Fruit fly (Drosophila melanogaster): Measurements from ENCODE around the gene Smug.
A peak's percentile ranks its signal among the peaks of the same experiment; 100 is the strongest.

Smug gene

dm6 chr3R:17150287-17150686 is at the start of gene Smug:
TSS of gene Smug (plus strand) at chr3R:17150587.
- TF ChIP-seq CTCF (optimal IDR thresholded peaks at IDR 0.05) (no peak), CG8478 (optimal IDR thresholded peaks at IDR 0.05) (no peak)

- peak; percentile 63 to 86 for TF ChIP-seq CTCF (optimal IDR thresholded peaks at IDR 0.05)
- no peak for TF ChIP-seq CG8478 (optimal IDR thresholded peaks at IDR 0.05)
Observed at dm6 chr3R:17108881-17109280, 41.5 kb upstream of the Smug start.

DNA sequence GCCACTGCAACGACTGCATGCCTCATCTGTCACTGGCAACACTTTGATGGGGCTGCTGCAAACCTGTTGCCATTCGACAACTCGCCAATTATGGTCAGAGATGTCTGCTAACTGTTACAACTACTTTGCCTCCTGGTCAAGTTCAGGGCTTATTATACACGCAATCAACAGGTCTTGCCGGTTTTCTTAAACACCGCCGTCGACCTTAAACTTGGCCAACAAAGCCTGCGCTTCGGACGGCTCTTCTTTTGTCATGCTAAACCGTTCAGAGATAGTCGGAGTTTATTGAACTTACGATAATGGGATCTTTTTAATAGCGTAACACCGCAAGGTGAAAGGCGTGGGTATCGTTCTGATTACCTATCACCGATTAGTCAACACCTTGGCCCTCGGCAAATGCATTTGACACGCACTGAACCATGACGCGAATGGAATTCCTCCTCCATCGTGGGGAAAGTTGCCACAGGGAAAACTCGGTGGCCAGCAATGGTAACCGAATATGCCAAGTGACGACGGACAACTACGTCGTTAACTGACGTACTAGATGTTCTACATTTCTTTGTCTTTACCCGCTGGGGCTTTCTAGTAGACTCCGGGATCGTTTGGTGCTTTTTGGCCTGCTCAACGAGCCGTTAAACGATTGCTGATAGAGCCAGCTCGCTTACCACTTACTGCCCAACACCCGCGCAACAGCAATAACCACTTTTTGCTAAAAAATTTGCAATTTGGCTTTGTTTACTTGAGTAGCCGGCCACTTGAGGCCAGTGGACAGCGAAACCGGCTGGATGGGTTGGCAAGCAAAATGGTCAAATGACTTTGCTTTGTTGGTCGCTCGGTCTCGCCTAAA is 39.3 kb upstream of the Smug start:
- no peak for TF ChIP-seq CG8478 (optimal IDR thresholded peaks at IDR 0.05)
- TF ChIP-seq CTCF (optimal IDR thresholded peaks at IDR 0.05): no peak

DNA sequence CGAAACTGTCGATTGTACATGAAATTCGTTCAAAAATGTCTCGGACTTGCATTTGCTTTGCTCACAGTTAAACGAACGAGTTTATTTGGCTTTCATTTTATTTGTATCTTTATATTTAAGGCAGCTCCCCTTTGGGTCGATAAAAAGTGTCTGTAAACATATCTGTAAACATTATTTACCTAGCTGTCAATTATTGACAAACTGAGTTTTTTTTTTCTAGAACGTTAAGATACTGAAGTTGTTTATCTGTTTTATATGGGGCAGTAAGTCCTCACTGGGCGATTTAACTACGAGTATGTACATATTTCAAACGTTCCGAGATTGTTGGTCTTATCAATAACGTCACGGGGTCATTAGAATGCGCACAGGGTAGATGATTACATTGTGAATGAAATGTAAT is 34.7 kb upstream of the Smug start:
- TF ChIP-seq CG8478 (optimal IDR thresholded peaks at IDR 0.05) (no peak), CTCF (optimal IDR thresholded peaks at IDR 0.05) (no peak)

- TF ChIP-seq CTCF (optimal IDR thresholded peaks at IDR 0.05) (no peak), CG8478 (optimal IDR thresholded peaks at IDR 0.05) (no peak)
Observed at dm6 chr3R:17116231-17116630, 34.2 kb upstream of the Smug start.

DNA sequence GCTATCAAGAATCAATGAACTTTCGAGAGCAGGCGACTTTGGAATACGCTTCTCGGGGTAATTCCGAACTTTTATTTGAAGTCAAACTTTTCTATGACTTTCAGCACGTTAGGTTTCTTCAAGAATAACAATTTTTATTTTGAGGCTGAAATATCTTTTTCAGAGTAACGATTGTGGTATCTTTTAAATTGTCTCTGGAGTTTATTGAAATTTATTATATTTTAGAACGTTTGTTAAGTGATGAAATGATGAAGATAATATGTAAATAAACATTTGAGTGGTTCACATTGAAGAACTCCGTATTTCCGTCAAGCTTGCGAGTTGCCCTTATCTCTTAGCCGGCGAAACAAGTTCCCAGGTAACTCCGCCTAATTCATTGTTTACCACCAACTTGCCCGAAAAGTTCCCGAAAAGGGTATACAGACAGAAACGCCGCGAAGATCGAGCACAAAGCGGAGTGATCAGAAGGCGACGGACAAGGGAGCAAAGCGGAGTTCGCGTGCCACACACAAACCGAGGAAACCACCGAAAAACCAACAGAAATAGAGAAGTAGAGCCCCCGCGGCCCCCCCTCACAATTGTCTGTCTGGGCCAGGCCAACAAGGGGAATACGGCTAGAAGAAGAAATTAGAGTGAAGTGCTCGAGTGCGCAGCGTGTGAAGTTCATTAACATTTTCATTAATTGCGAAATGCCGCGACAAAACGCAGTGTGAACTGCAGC is 32.6 kb upstream of the Smug start:
- no peak for TF ChIP-seq CTCF (optimal IDR thresholded peaks at IDR 0.05)
- no peak for TF ChIP-seq CG8478 (optimal IDR thresholded peaks at IDR 0.05)

dm6 chr3R:17118917-17119378 is 31.4 kb upstream of the Smug start:
- TF ChIP-seq CG8478 (optimal IDR thresholded peaks at IDR 0.05) (no peak), CTCF (optimal IDR thresholded peaks at IDR 0.05) (no peak)

dm6 chr3R:17120165-17120564 is 30.2 kb upstream of the Smug start, which contains the start of gene CG34278:
TSS of gene CG34278 (plus strand) at chr3R:17120465.
- TF ChIP-seq CG8478 (optimal IDR thresholded peaks at IDR 0.05): no peak

dm6 chr3R:17121277-17121676 is 29.1 kb upstream of the Smug start, which contains the start of gene CG42779:
TSS of gene CG42779 (plus strand) at chr3R:17121577.
- TF ChIP-seq CG8478 (optimal IDR thresholded peaks at IDR 0.05) (no peak), CTCF (optimal IDR thresholded peaks at IDR 0.05) (no peak)

dm6 chr3R:17122796-17123504 is 27.4 kb upstream of the Smug start:
- TF ChIP-seq CG8478 (optimal IDR thresholded peaks at IDR 0.05) (no peak), CTCF (optimal IDR thresholded peaks at IDR 0.05) (no peak)

dm6 chr3R:17124177-17124576 is 26.2 kb upstream of the Smug start, which contains the start of gene CG45079:
TSS of gene CG45079 (plus strand) at chr3R:17124477.
- TF ChIP-seq CG8478 (optimal IDR thresholded peaks at IDR 0.05): no peak

DNA sequence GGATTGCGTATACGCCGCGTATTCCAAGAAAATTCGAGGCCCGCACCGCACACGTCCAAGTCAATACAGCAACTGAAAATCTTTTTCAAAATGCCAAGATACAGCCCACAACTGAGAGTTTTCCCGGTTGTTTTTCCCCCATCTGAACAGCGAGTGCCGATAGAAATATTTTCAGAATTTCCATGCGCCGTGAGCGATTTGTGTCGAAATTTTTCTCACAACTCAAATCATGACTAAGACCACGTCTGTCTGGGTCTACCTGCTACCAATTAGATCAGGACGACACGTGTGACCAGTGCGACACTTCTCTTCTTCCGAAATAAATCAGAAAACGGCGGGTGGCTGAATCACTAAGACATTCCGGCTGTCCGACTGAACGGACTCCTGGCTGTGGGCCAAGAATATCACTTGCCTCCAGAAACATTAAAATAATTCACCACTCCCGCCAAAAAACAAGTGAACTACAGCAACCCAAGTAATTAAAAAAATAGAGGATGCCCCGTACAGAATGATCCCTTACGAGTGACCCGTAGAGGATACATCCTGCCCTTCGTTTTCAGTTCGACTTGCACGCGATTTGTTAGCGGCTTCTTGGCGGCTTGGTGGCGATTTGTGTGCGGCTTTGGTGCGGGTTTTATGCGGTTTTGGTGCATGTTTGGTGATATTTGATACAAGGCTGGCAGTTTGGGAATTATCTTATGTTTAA is 24.9 kb upstream of the Smug start, which contains the start of gene cher:
cher (minus strand) TSS at position 51 of the 706 bp plus-strand sequence.
- TF ChIP-seq CTCF (optimal IDR thresholded peaks at IDR 0.05): no peak
- TF ChIP-seq CG8478 (optimal IDR thresholded peaks at IDR 0.05): no peak

DNA sequence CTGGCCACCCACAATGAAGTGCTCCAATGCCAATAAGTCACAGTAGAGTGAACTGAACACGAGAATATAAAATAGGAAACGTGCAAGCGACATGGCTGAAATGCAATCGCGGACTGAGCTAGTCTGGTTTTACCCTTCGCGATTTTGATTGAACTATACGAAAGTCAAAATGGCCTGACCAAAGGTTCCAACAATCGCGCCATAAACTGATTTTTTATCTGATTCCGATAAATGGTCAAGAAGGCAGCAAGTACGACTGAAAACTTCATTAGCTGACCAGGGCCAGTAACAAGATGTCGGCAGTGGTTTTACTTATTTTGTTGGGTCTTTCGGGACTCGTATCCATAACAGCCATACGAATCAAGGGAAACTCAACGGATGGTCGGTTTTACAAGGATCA is 23.5 kb upstream of the Smug start, which contains the start of the genes CG17477 and CG31269:
CG17477 (minus strand) TSS at position 101 of the 400 bp plus-strand sequence.
CG31269 (plus strand) TSS at position 289 of the 400 bp plus-strand sequence.
- TF ChIP-seq CTCF (optimal IDR thresholded peaks at IDR 0.05): no peak
- TF ChIP-seq CG8478 (optimal IDR thresholded peaks at IDR 0.05): no peak

DNA sequence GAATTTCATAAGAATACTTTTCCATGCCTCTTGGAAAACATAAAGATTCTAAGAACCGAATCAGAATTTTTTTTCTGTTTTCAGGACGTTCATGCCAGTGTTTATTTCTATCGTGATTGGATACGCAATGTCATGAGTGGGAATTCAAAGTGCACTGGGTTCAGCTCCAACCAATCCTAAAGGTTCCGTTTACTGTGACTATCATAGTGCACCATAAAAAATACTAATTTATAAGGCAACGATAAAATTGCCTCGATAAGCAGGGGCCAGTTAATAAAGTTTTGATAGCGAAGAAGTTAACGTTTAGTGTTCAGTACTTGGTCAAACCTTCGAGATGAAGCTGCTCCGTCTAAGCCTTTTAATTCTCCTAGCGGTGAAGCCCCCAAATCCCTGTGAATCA is 22.5 kb upstream of the Smug start, which contains the start of gene CG31265:
CG31265 (plus strand) TSS at position 301 of the 400 bp plus-strand sequence.
- TF ChIP-seq CTCF (optimal IDR thresholded peaks at IDR 0.05) (no peak), CG8478 (optimal IDR thresholded peaks at IDR 0.05) (no peak)

Data from S2 (cell line).